Fruit fly (Drosophila melanogaster): ENCODE measurements around the gene CG17190.

DNA sequence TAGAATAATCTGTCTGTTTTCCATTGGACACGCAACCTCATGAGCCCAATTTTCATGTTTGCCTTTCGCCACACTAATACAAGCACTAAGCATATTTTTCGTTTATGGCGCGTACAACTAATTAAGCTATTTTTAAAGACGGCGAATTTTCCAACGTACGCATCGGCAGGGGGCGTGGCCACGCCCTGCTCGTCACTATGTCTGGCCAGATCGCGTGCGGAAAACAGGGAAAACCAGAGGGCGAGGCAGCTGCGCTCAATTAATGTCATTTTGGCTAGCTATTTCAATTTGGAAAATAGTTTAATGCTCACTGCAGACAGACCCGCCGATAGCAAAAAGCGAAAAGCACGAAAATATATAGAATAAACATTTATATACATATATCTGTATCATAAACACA, 8.6 kb downstream of the CG17190 start:
- TF ChIP-seq CG32121 (GFP tag; IDR thresholded peaks at IDR 0.05) (no peak), EcR (GFP tag; optimal IDR thresholded peaks at IDR 0.05) (no peak), Ets98B (GFP tag; IDR thresholded peaks at IDR 0.05) (no peak), CG8301 (tag; optimal IDR thresholded peaks at IDR 0.05) (no peak), CG8159 (tag; optimal IDR thresholded peaks at IDR 0.05) (no peak), Pif1B (GFP tag; optimal IDR thresholded peaks at IDR 0.05) (no peak), Pif1A (GFP tag; optimal IDR thresholded peaks at IDR 0.05) (no peak), CG17806 (tag; optimal IDR thresholded peaks at IDR 0.05) (no peak), CG14655 (GFP tag; optimal IDR thresholded peaks at IDR 0.05) (no peak), fd96Ca (GFP tag; IDR thresholded peaks at IDR 0.05) (no peak), D1 (tag; optimal IDR thresholded peaks at IDR 0.05) (no peak), CG13204 (GFP tag; optimal IDR thresholded peaks at IDR 0.05) (no peak), gl (tag; optimal IDR thresholded peaks at IDR 0.05) (no peak), CG34367 (tag; optimal IDR thresholded peaks at IDR 0.05) (no peak)
